Worm (Caenorhabditis elegans) whole organism, L2 larva: Measurements from ENCODE around the gene rnp-7.

Experiments
- C34F6.9 ChIP-seq: fragments of 150-350 bp; optimal IDR thresholded peaks from 2 replicates; lab custom pipeline; 2014; ENCODE audit warnings: missing biosample characterization, missing genetic modification characterization
- F13H6.1 ChIP-seq: sonication (generic microtip); optimal IDR thresholded peaks from 2 replicates; lab custom pipeline; 2016; ENCODE audit warnings: missing genetic modification characterization, missing compliant biosample characterization
- R02D3.7 ChIP-seq: fragments of 150-350 bp; optimal IDR thresholded peaks from 2 replicates; lab custom pipeline; 2014; ENCODE audit warnings: missing biosample characterization, missing genetic modification characterization
- Y55F3AM.14 ChIP-seq: fragments of 200-800 bp; sonication (Bioruptor generic); optimal IDR thresholded peaks from 2 replicates; lab custom pipeline; 2018; ENCODE audit warnings: mild to moderate bottlenecking, missing genetic modification characterization, missing compliant biosample characterization
- ZK546.5 ChIP-seq: sonication (generic microtip); optimal IDR thresholded peaks from 2 replicates; lab custom pipeline; 2017; ENCODE audit warnings: missing biosample characterization, missing genetic modification characterization
- aly-2 ChIP-seq: fragments of 150-350 bp; optimal IDR thresholded peaks from 2 replicates; lab custom pipeline; 2014; ENCODE audit warnings: missing biosample characterization, missing genetic modification characterization
- ama-1 ChIP-seq: fragments of 150-350 bp; optimal IDR thresholded peaks from 2 replicates; lab custom pipeline; 2018; ENCODE audit warnings: inconsistent platforms
- blmp-1 ChIP-seq: sonication (generic microtip); optimal IDR thresholded peaks from 2 replicates; lab custom pipeline; 2017; ENCODE audit warnings: missing genetic modification characterization, mild to moderate bottlenecking, missing compliant biosample characterization, antibody characterized with exemption, moderate library complexity; ENCODE audit not compliant: insufficient read depth
- crh-2 ChIP-seq: sonication (generic microtip); optimal IDR thresholded peaks from 2 replicates; lab custom pipeline; 2017; ENCODE audit warnings: missing biosample characterization, missing genetic modification characterization
- dmd-4 ChIP-seq: sonication (generic microtip); optimal IDR thresholded peaks from 2 replicates; lab custom pipeline; 2017; ENCODE audit warnings: missing biosample characterization, missing genetic modification characterization
- egl-27 ChIP-seq: sonication (generic microtip); optimal IDR thresholded peaks from 3 replicates; lab custom pipeline; 2017; ENCODE audit warnings: missing biosample characterization, missing genetic modification reagents, missing genetic modification characterization
- fos-1 ChIP-seq: fragments of 150-350 bp; optimal IDR thresholded peaks from 2 replicates; lab custom pipeline; 2014; ENCODE audit warnings: missing biosample characterization, missing genetic modification characterization
- gmeb-1 ChIP-seq: fragments of 150-350 bp; optimal IDR thresholded peaks from 2 replicates; lab custom pipeline; 2014; ENCODE audit warnings: missing biosample characterization, missing genetic modification characterization
- lin-11 ChIP-seq: fragments of 150-350 bp; sonication (generic microtip); optimal IDR thresholded peaks from 2 replicates; lab custom pipeline; 2014; ENCODE audit warnings: missing biosample characterization, missing genetic modification characterization, inconsistent platforms, mixed read lengths
- lin-13 ChIP-seq: fragments of 150-350 bp; optimal IDR thresholded peaks from 2 replicates; lab custom pipeline; 2014; ENCODE audit warnings: missing biosample characterization, missing genetic modification reagents, missing genetic modification characterization
- lsy-2 ChIP-seq, 2 experiments: fragments of 150-350 bp in 1 of 2; sonication (generic microtip) in 1 of 2; optimal IDR thresholded peaks; 2 replicates each; lab custom pipeline; 2014 to 2017; ENCODE audit warnings: missing biosample characterization in 2 of 2, missing genetic modification characterization in 2 of 2
- mab-5 ChIP-seq: fragments of 150-350 bp; optimal IDR thresholded peaks from 2 replicates; lab custom pipeline; 2014; ENCODE audit warnings: missing biosample characterization, missing genetic modification characterization
- mdl-1 ChIP-seq, 2 experiments: fragments of 150-350 bp in 1 of 2; sonication (generic microtip) in 1 of 2; optimal IDR thresholded peaks; 2 replicates each; lab custom pipeline; 2017; ENCODE audit warnings: missing biosample characterization in 2 of 2, missing genetic modification characterization in 2 of 2
- nhr-10 ChIP-seq: sonication (generic microtip); optimal IDR thresholded peaks from 2 replicates; lab custom pipeline; 2017; ENCODE audit warnings: missing biosample characterization, missing genetic modification characterization
- nhr-129 ChIP-seq: fragments of 150-350 bp; optimal IDR thresholded peaks from 2 replicates; lab custom pipeline; 2014; ENCODE audit warnings: missing biosample characterization, missing genetic modification characterization
- nhr-21 ChIP-seq: fragments of 150-350 bp; optimal IDR thresholded peaks from 2 replicates; lab custom pipeline; 2014; ENCODE audit warnings: missing biosample characterization, missing genetic modification characterization
- nhr-25 ChIP-seq: fragments of 150-350 bp; sonication (generic microtip); optimal IDR thresholded peaks from 3 replicates; lab custom pipeline; 2014; ENCODE audit warnings: missing biosample characterization, missing genetic modification characterization
- nhr-6 ChIP-seq: fragments of 150-350 bp; optimal IDR thresholded peaks from 2 replicates; lab custom pipeline; 2014; ENCODE audit warnings: missing biosample characterization, missing genetic modification characterization
- nhr-77 ChIP-seq: fragments of 150-350 bp; optimal IDR thresholded peaks from 2 replicates; lab custom pipeline; 2014; ENCODE audit warnings: missing biosample characterization, missing genetic modification characterization
- peb-1 ChIP-seq: fragments of 150-350 bp; optimal IDR thresholded peaks from 2 replicates; lab custom pipeline; 2014; ENCODE audit warnings: missing biosample characterization, missing genetic modification characterization
- sem-4 ChIP-seq: fragments of 150-350 bp; optimal IDR thresholded peaks from 2 replicates; lab custom pipeline; 2014; ENCODE audit warnings: missing biosample characterization, missing genetic modification reagents, missing genetic modification characterization
- sma-3 ChIP-seq: sonication (generic microtip); optimal IDR thresholded peaks from 2 replicates; lab custom pipeline; 2016; ENCODE audit warnings: missing genetic modification reagents, missing genetic modification characterization, missing compliant biosample characterization
- sma-9 ChIP-seq, 2 experiments: fragments of 150-350 bp in 1 of 2; sonication (generic microtip) in 1 of 2; optimal IDR thresholded peaks; 2 replicates each; lab custom pipeline; 2014 to 2016; ENCODE audit warnings: missing genetic modification characterization in 2 of 2, mild to moderate bottlenecking in 1 of 2, missing biosample characterization in 1 of 2, missing compliant biosample characterization in 1 of 2, missing genetic modification reagents in 1 of 2, moderate library complexity in 1 of 2
- snpc-4 ChIP-seq: fragments of 150-350 bp; optimal IDR thresholded peaks from 2 replicates; lab custom pipeline; 2014; ENCODE audit warnings: missing biosample characterization, missing genetic modification characterization
- unc-55 ChIP-seq: fragments of 150-350 bp; sonication (generic microtip); optimal IDR thresholded peaks from 3 replicates; lab custom pipeline; 2014; ENCODE audit warnings: missing biosample characterization, missing genetic modification reagents, missing genetic modification characterization
- unc-62 ChIP-seq: fragments of 150-350 bp; optimal IDR thresholded peaks from 2 replicates; lab custom pipeline; 2014; ENCODE audit warnings: missing biosample characterization, missing genetic modification reagents, missing genetic modification characterization
- zag-1 ChIP-seq: fragments of 150-350 bp; optimal IDR thresholded peaks from 2 replicates; lab custom pipeline; 2014; ENCODE audit warnings: missing biosample characterization, missing genetic modification characterization
- ztf-1 ChIP-seq: fragments of 200-800 bp; sonication (Bioruptor generic); conservative IDR thresholded peaks from 2 replicates; pipeline ENCODE4 v1.3.6; 2022; ENCODE audit warnings: missing genetic modification characterization, missing compliant biosample characterization
- ztf-11 ChIP-seq: sonication (generic microtip); optimal IDR thresholded peaks from 2 replicates; lab custom pipeline; 2017; ENCODE audit warnings: missing biosample characterization, missing genetic modification characterization
- ztf-4 ChIP-seq: fragments of 150-350 bp; optimal IDR thresholded peaks from 2 replicates; lab custom pipeline; 2014; ENCODE audit warnings: missing biosample characterization, missing genetic modification characterization

The rnp-7 gene

DNA sequence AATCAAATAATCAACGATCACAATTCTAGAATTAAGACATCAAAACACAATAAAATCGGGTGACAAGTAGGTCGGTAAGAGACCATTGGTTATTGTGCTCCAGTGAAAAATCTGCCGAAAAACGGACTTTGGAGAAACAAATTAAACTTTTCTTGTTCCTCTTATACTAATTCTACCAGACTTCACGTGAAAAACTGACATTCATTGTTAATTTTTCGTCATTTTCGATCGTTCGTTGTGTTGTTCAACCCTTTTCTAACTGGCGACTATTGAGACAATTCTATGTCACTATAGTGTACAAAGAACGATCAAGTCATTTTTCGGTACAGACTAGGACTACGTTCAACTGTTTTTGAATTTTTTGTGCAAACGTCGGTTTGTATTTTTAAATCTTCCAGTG is 40.5 kb downstream of the rnp-7 start (continued):
- no peak for TF ChIP-seq blmp-1 (tag; lab: Kevin White, UChicago)
- TF ChIP-seq, all 48 proteins: peak for 10

DNA sequence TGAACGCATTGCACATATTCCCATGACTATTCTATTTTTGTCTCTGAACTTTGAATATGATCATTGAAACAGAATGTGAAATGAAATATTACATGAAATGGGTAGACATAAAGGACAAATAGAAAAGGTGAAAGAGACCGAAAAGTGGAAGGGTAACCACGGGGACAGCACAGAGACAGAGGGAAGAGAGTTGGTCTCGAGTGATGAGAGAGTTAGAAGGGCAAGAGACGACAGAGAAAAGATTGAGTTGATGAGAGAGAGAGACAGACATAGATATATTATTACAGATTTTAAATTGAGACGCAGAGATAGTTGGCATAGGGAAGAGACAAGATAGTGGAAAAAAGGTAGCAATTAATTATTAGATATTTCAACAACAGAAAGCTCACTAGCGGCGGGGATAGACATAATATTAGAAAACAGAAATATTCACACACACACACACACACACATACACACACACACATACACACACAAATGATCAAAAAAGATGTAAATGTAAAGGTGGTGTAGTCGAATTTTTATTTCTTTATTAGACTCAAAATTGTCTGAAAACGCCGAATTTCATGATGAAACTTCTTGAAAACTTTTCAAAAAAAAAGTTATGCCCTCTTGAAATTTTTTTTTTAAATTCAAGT is 44.2 kb downstream of the rnp-7 start:
- TF ChIP-seq sem-4 (tag; lab: Kevin White, UChicago) = peak; percentile 60
- no peak for TF ChIP-seq ZK546.5 (tag; lab: Kevin White, UChicago)
- peak; percentile 78 for TF ChIP-seq nhr-129 (tag; lab: Kevin White, UChicago)
- TF ChIP-seq nhr-21 = peak; percentile 76
- peak; percentile 74 for TF ChIP-seq blmp-1 (tag; lab: Kevin White, UChicago)
- no peak for TF ChIP-seq mab-5
- no peak for TF ChIP-seq Y55F3AM.14 (GFP tag; lab: Kevin White, UChicago)
- peak; percentile 35 for TF ChIP-seq nhr-10 (tag; lab: Kevin White, UChicago)
- peak; percentile 7 for TF ChIP-seq ama-1
- TF ChIP-seq gmeb-1 (tag; lab: Kevin White, UChicago) = peak; percentile 21
- peak; percentile 74 for TF ChIP-seq sma-3 (GFP tag; lab: Kevin White, UChicago)
- peak; percentile 71 for TF ChIP-seq C34F6.9 (tag; lab: Kevin White, UChicago)
- peak; percentile 76 for TF ChIP-seq fos-1
- TF ChIP-seq aly-2 (tag; lab: Kevin White, UChicago) = no peak
- peak; percentile 75 for TF ChIP-seq ztf-4 (tag; lab: Kevin White, UChicago)
- TF ChIP-seq egl-27 = peak; percentile 91
- TF ChIP-seq nhr-6 (tag; lab: Kevin White, UChicago) = peak; percentile 86
- TF ChIP-seq crh-2 (tag; lab: Kevin White, UChicago) = peak; percentile 79
- peak; percentile 87 for TF ChIP-seq F13H6.1 (tag; lab: Kevin White, UChicago)
- TF ChIP-seq nhr-25 (tag; lab: Kevin White, UChicago) = peak; percentile 89
- no peak for TF ChIP-seq zag-1 (tag; lab: Kevin White, UChicago)
- peak; percentile 25 to 69 for TF ChIP-seq lsy-2 (tag; optimal IDR thresholded peaks at IDR 0.05; lab: Kevin White, UChicago)
- TF ChIP-seq dmd-4 (tag; lab: Kevin White, UChicago) = no peak
- TF ChIP-seq sma-9 (GFP tag; optimal IDR thresholded peaks at IDR 0.05; lab: Kevin White, UChicago) = peak; percentile 81
- no peak for TF ChIP-seq sma-9 (tag; optimal IDR thresholded peaks at IDR 0.05; lab: Kevin White, UChicago)
- TF ChIP-seq lin-13 (GFP tag; lab: Kevin White, UChicago) = peak; percentile 64
- peak; percentile 27 for TF ChIP-seq snpc-4 (tag; lab: Kevin White, UChicago)
- peak; percentile 61 for TF ChIP-seq unc-55
- no peak for TF ChIP-seq lin-11
- TF ChIP-seq mdl-1 (tag; optimal IDR thresholded peaks at IDR 0.05; lab: Kevin White, UChicago) = no peak
- no peak for TF ChIP-seq R02D3.7

DNA sequence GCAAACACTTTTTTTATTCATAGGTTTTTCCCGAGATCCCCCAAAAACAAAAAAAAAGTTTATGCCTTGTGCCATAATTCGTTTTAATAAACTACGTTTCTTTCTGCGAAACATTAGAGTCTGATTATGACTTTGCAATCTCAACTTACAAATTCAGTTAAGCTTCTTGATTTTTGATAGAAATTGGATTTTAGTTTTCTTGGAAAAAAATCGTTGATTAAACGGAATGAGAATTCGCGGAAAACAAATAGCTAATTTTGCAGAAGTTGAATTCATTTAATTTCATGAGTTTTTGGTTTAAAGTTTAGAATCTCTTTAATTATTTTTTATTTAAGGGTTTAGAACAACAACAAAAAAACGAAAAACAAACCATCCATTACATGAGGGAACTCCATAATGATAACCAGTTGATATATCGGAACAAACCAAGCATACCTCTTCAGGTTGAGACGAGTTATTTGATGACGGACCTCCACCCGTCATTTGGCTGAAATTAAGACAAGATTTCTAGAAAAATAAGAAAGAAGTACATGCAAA is 45.9 kb downstream of the rnp-7 start, which contains the start of gene nhr-10:
Gene nhr-10 (minus strand): TSS at position 487 of the 537 bp plus-strand sequence.
- no peak for TF ChIP-seq ztf-11 (tag; lab: Kevin White, UChicago)
- no peak for TF ChIP-seq peb-1 (tag; lab: Kevin White, UChicago)
- no peak for TF ChIP-seq unc-62 (GFP tag; lab: Kevin White, UChicago)
- TF ChIP-seq nhr-129 (tag; lab: Kevin White, UChicago) = no peak
- peak in 1 of 2 experiments; percentile 40 for TF ChIP-seq lsy-2 (tag; optimal IDR thresholded peaks at IDR 0.05; lab: Kevin White, UChicago)
- peak; percentile 37 for TF ChIP-seq sma-9 (GFP tag; optimal IDR thresholded peaks at IDR 0.05; lab: Kevin White, UChicago)
- no peak for TF ChIP-seq sma-9 (tag; optimal IDR thresholded peaks at IDR 0.05; lab: Kevin White, UChicago)
- no peak for TF ChIP-seq blmp-1 (tag; lab: Kevin White, UChicago)
- peak; percentile 13 for TF ChIP-seq ztf-4 (tag; lab: Kevin White, UChicago)
- TF ChIP-seq crh-2 (tag; lab: Kevin White, UChicago) = peak; percentile 11
- no peak for TF ChIP-seq C34F6.9 (tag; lab: Kevin White, UChicago)
- TF ChIP-seq ztf-1 (GFP tag; lab: Robert Waterston, UW) = no peak
- TF ChIP-seq nhr-77 (tag; lab: Kevin White, UChicago) = no peak
- TF ChIP-seq nhr-21 = peak; percentile 81
- TF ChIP-seq dmd-4 (tag; lab: Kevin White, UChicago) = peak; percentile 61
- TF ChIP-seq, all 48 proteins: peak for 6
